Worm (Caenorhabditis elegans) whole organism, L2 larva: ENCODE results near the gene C02B8.6.

Experiments
- C34F6.9 ChIP-seq: fragments of 150-350 bp; optimal IDR thresholded peaks from 2 replicates; lab custom pipeline; 2014; ENCODE audit warnings: missing biosample characterization, missing genetic modification characterization
- F13H6.1 ChIP-seq: sonication (generic microtip); optimal IDR thresholded peaks from 2 replicates; lab custom pipeline; 2016; ENCODE audit warnings: missing genetic modification characterization, missing compliant biosample characterization
- R02D3.7 ChIP-seq: fragments of 150-350 bp; optimal IDR thresholded peaks from 2 replicates; lab custom pipeline; 2014; ENCODE audit warnings: missing biosample characterization, missing genetic modification characterization
- Y55F3AM.14 ChIP-seq: fragments of 200-800 bp; sonication (Bioruptor generic); optimal IDR thresholded peaks from 2 replicates; lab custom pipeline; 2018; ENCODE audit warnings: mild to moderate bottlenecking, missing genetic modification characterization, missing compliant biosample characterization
- alr-1 ChIP-seq: fragments of 150-350 bp; optimal IDR thresholded peaks from 2 replicates; lab custom pipeline; 2014; ENCODE audit warnings: missing biosample characterization, missing genetic modification characterization
- ama-1 ChIP-seq: fragments of 150-350 bp; optimal IDR thresholded peaks from 2 replicates; lab custom pipeline; 2018; ENCODE audit warnings: inconsistent platforms
- blmp-1 ChIP-seq: sonication (generic microtip); optimal IDR thresholded peaks from 2 replicates; lab custom pipeline; 2017; ENCODE audit warnings: missing genetic modification characterization, mild to moderate bottlenecking, missing compliant biosample characterization, antibody characterized with exemption, moderate library complexity; ENCODE audit not compliant: insufficient read depth
- ceh-16 ChIP-seq: fragments of 150-350 bp; optimal IDR thresholded peaks from 2 replicates; lab custom pipeline; 2014; ENCODE audit warnings: missing biosample characterization, missing genetic modification characterization
- ceh-82 ChIP-seq: fragments of 150-350 bp; optimal IDR thresholded peaks from 2 replicates; lab custom pipeline; 2014; ENCODE audit warnings: missing biosample characterization, missing genetic modification characterization
- crh-2 ChIP-seq: sonication (generic microtip); optimal IDR thresholded peaks from 2 replicates; lab custom pipeline; 2017; ENCODE audit warnings: missing biosample characterization, missing genetic modification characterization
- dmd-4 ChIP-seq: sonication (generic microtip); optimal IDR thresholded peaks from 2 replicates; lab custom pipeline; 2017; ENCODE audit warnings: missing biosample characterization, missing genetic modification characterization
- elt-3 ChIP-seq: sonication (generic microtip); optimal IDR thresholded peaks from 2 replicates; lab custom pipeline; 2017; ENCODE audit warnings: missing biosample characterization, missing genetic modification characterization
- fos-1 ChIP-seq: fragments of 150-350 bp; optimal IDR thresholded peaks from 2 replicates; lab custom pipeline; 2014; ENCODE audit warnings: missing biosample characterization, missing genetic modification characterization
- gmeb-1 ChIP-seq: fragments of 150-350 bp; optimal IDR thresholded peaks from 2 replicates; lab custom pipeline; 2014; ENCODE audit warnings: missing biosample characterization, missing genetic modification characterization
- lin-11 ChIP-seq: fragments of 150-350 bp; sonication (generic microtip); optimal IDR thresholded peaks from 2 replicates; lab custom pipeline; 2014; ENCODE audit warnings: missing biosample characterization, missing genetic modification characterization, inconsistent platforms, mixed read lengths
- lin-13 ChIP-seq: fragments of 150-350 bp; optimal IDR thresholded peaks from 2 replicates; lab custom pipeline; 2014; ENCODE audit warnings: missing biosample characterization, missing genetic modification reagents, missing genetic modification characterization
- lin-39 ChIP-seq: fragments of 150-350 bp; optimal IDR thresholded peaks from 2 replicates; lab custom pipeline; 2014; ENCODE audit warnings: missing biosample characterization, missing genetic modification reagents, missing genetic modification characterization
- lsy-2 ChIP-seq, 2 experiments: fragments of 150-350 bp in 1 of 2; sonication (generic microtip) in 1 of 2; optimal IDR thresholded peaks; 2 replicates each; lab custom pipeline; 2014 to 2017; ENCODE audit warnings: missing biosample characterization in 2 of 2, missing genetic modification characterization in 2 of 2
- mab-5 ChIP-seq: fragments of 150-350 bp; optimal IDR thresholded peaks from 2 replicates; lab custom pipeline; 2014; ENCODE audit warnings: missing biosample characterization, missing genetic modification characterization
- mbf-1 ChIP-seq: sonication (generic microtip); optimal IDR thresholded peaks from 2 replicates; lab custom pipeline; 2017; ENCODE audit warnings: missing biosample characterization, missing genetic modification characterization
- mdl-1 ChIP-seq, 2 experiments: fragments of 150-350 bp in 1 of 2; sonication (generic microtip) in 1 of 2; optimal IDR thresholded peaks; 2 replicates each; lab custom pipeline; 2017; ENCODE audit warnings: missing biosample characterization in 2 of 2, missing genetic modification characterization in 2 of 2
- nhr-10 ChIP-seq: sonication (generic microtip); optimal IDR thresholded peaks from 2 replicates; lab custom pipeline; 2017; ENCODE audit warnings: missing biosample characterization, missing genetic modification characterization
- nhr-12 ChIP-seq: fragments of 150-350 bp; optimal IDR thresholded peaks from 2 replicates; lab custom pipeline; 2014; ENCODE audit warnings: missing biosample characterization, missing genetic modification characterization
- nhr-129 ChIP-seq: fragments of 150-350 bp; optimal IDR thresholded peaks from 2 replicates; lab custom pipeline; 2014; ENCODE audit warnings: missing biosample characterization, missing genetic modification characterization
- nhr-21 ChIP-seq: fragments of 150-350 bp; optimal IDR thresholded peaks from 2 replicates; lab custom pipeline; 2014; ENCODE audit warnings: missing biosample characterization, missing genetic modification characterization
- nhr-23 ChIP-seq: fragments of 150-350 bp; optimal IDR thresholded peaks from 2 replicates; lab custom pipeline; 2014; ENCODE audit warnings: missing biosample characterization, missing genetic modification reagents, missing genetic modification characterization
- nhr-25 ChIP-seq: fragments of 150-350 bp; sonication (generic microtip); optimal IDR thresholded peaks from 3 replicates; lab custom pipeline; 2014; ENCODE audit warnings: missing biosample characterization, missing genetic modification characterization
- nhr-6 ChIP-seq: fragments of 150-350 bp; optimal IDR thresholded peaks from 2 replicates; lab custom pipeline; 2014; ENCODE audit warnings: missing biosample characterization, missing genetic modification characterization
- nhr-77 ChIP-seq: fragments of 150-350 bp; optimal IDR thresholded peaks from 2 replicates; lab custom pipeline; 2014; ENCODE audit warnings: missing biosample characterization, missing genetic modification characterization
- sem-4 ChIP-seq: fragments of 150-350 bp; optimal IDR thresholded peaks from 2 replicates; lab custom pipeline; 2014; ENCODE audit warnings: missing biosample characterization, missing genetic modification reagents, missing genetic modification characterization
- skn-1 ChIP-seq: sonication (generic microtip); optimal IDR thresholded peaks from 2 replicates; lab custom pipeline; 2017; ENCODE audit warnings: missing biosample characterization, missing genetic modification characterization
- sma-3 ChIP-seq: sonication (generic microtip); optimal IDR thresholded peaks from 2 replicates; lab custom pipeline; 2016; ENCODE audit warnings: missing genetic modification reagents, missing genetic modification characterization, missing compliant biosample characterization
- sma-9 ChIP-seq, 2 experiments: fragments of 150-350 bp in 1 of 2; sonication (generic microtip) in 1 of 2; optimal IDR thresholded peaks; 2 replicates each; lab custom pipeline; 2014 to 2016; ENCODE audit warnings: missing genetic modification characterization in 2 of 2, mild to moderate bottlenecking in 1 of 2, missing biosample characterization in 1 of 2, missing compliant biosample characterization in 1 of 2, missing genetic modification reagents in 1 of 2, moderate library complexity in 1 of 2
- snpc-4 ChIP-seq: fragments of 150-350 bp; optimal IDR thresholded peaks from 2 replicates; lab custom pipeline; 2014; ENCODE audit warnings: missing biosample characterization, missing genetic modification characterization
- unc-55 ChIP-seq: fragments of 150-350 bp; sonication (generic microtip); optimal IDR thresholded peaks from 3 replicates; lab custom pipeline; 2014; ENCODE audit warnings: missing biosample characterization, missing genetic modification reagents, missing genetic modification characterization
- unc-62 ChIP-seq: fragments of 150-350 bp; optimal IDR thresholded peaks from 2 replicates; lab custom pipeline; 2014; ENCODE audit warnings: missing biosample characterization, missing genetic modification reagents, missing genetic modification characterization
- zag-1 ChIP-seq: fragments of 150-350 bp; optimal IDR thresholded peaks from 2 replicates; lab custom pipeline; 2014; ENCODE audit warnings: missing biosample characterization, missing genetic modification characterization
- ztf-1 ChIP-seq: fragments of 200-800 bp; sonication (Bioruptor generic); conservative IDR thresholded peaks from 2 replicates; pipeline ENCODE4 v1.3.6; 2022; ENCODE audit warnings: missing genetic modification characterization, missing compliant biosample characterization
- ztf-4 ChIP-seq: fragments of 150-350 bp; optimal IDR thresholded peaks from 2 replicates; lab custom pipeline; 2014; ENCODE audit warnings: missing biosample characterization, missing genetic modification characterization

Gene C02B8.6

ce11 chrX:8157132-8157531 is 21.0 kb upstream of the C02B8.6 start:
- TF ChIP-seq ama-1 (lab: Kevin White, UChicago) = no peak
- TF ChIP-seq gmeb-1 = no peak
- TF ChIP-seq elt-3 (tag; lab: Kevin White, UChicago) = no peak
- peak; percentile 3 for TF ChIP-seq lin-13
- no peak for TF ChIP-seq ceh-82 (tag; lab: Kevin White, UChicago)
- TF ChIP-seq nhr-25 (tag; lab: Kevin White, UChicago) = no peak
- TF ChIP-seq nhr-12 = no peak
- TF ChIP-seq mab-5 = no peak
- TF ChIP-seq ceh-16 (tag; lab: Kevin White, UChicago) = no peak
- TF ChIP-seq ztf-4 (tag; lab: Kevin White, UChicago) = no peak
- no peak for TF ChIP-seq nhr-23 (tag; lab: Kevin White, UChicago)
- no peak for TF ChIP-seq nhr-77
- TF ChIP-seq lin-39 (tag; lab: Kevin White, UChicago) = no peak
- TF ChIP-seq nhr-6 (tag; lab: Kevin White, UChicago) = no peak
- no peak for TF ChIP-seq mbf-1 (tag; lab: Kevin White, UChicago)
- no peak for TF ChIP-seq snpc-4
- no peak for TF ChIP-seq mdl-1 (tag; optimal IDR thresholded peaks at IDR 0.05; lab: Kevin White, UChicago)
- TF ChIP-seq alr-1 (tag; lab: Kevin White, UChicago) = no peak
- no peak for TF ChIP-seq unc-62 (GFP tag; lab: Kevin White, UChicago)
- TF ChIP-seq lin-11 (tag; lab: Kevin White, UChicago) = no peak
- no peak for TF ChIP-seq F13H6.1 (tag; lab: Kevin White, UChicago)
- TF ChIP-seq nhr-129 (tag; lab: Kevin White, UChicago) = peak; percentile 70
- peak; percentile 24 for TF ChIP-seq crh-2 (tag; lab: Kevin White, UChicago)
- no peak for TF ChIP-seq fos-1 (tag; lab: Kevin White, UChicago)
- TF ChIP-seq skn-1 (tag; lab: Kevin White, UChicago) = no peak
- peak in 1 of 2 experiments; percentile 50 for TF ChIP-seq lsy-2 (tag; optimal IDR thresholded peaks at IDR 0.05; lab: Kevin White, UChicago)
- TF ChIP-seq unc-55 = peak; percentile 52
- TF ChIP-seq sma-9 (GFP tag; optimal IDR thresholded peaks at IDR 0.05; lab: Kevin White, UChicago) = peak; percentile 13
- no peak for TF ChIP-seq sma-9 (tag; optimal IDR thresholded peaks at IDR 0.05; lab: Kevin White, UChicago)
- no peak for TF ChIP-seq nhr-10
- peak; percentile 39 for TF ChIP-seq C34F6.9 (tag; lab: Kevin White, UChicago)
- no peak for TF ChIP-seq R02D3.7 (tag; lab: Kevin White, UChicago)
- TF ChIP-seq, all 48 proteins: peak for 7

ce11 chrX:8156502-8156901 is 20.4 kb upstream of the C02B8.6 start:
- TF ChIP-seq ztf-1 (GFP tag; lab: Robert Waterston, UW) (no peak), sma-9 (GFP tag; optimal IDR thresholded peaks at IDR 0.05; lab: Kevin White, UChicago) (peak; percentile 45), sma-9 (tag; optimal IDR thresholded peaks at IDR 0.05; lab: Kevin White, UChicago) (no peak), dmd-4 (tag; lab: Kevin White, UChicago) (no peak), sma-3 (GFP tag; lab: Kevin White, UChicago) (peak; percentile 37), nhr-25 (tag; lab: Kevin White, UChicago) (peak; percentile 2), lin-13 (peak; percentile 28), lsy-2 (tag; optimal IDR thresholded peaks at IDR 0.05; lab: Kevin White, UChicago) (peak in 1 of 2 experiments; percentile 32), elt-3 (tag; lab: Kevin White, UChicago) (no peak), unc-55 (no peak), gmeb-1 (peak; percentile 63), nhr-129 (tag; lab: Kevin White, UChicago) (peak; percentile 48), F13H6.1 (tag; lab: Kevin White, UChicago) (peak; percentile 15), alr-1 (tag; lab: Kevin White, UChicago) (no peak), nhr-21 (tag; lab: Kevin White, UChicago) (peak; percentile 21), fos-1 (tag; lab: Kevin White, UChicago) (peak; percentile 38), ceh-16 (tag; lab: Kevin White, UChicago) (peak; percentile 16), crh-2 (tag; lab: Kevin White, UChicago) (peak; percentile 50), zag-1 (tag; lab: Kevin White, UChicago) (no peak)
- TF ChIP-seq, all 48 proteins: peak for 12

ce11 chrX:8155969-8156368 is 19.8 kb upstream of the C02B8.6 start:
- TF ChIP-seq sem-4 (tag; lab: Kevin White, UChicago) = no peak
- TF ChIP-seq blmp-1 = no peak
- peak; percentile 44 for TF ChIP-seq sma-9 (GFP tag; optimal IDR thresholded peaks at IDR 0.05; lab: Kevin White, UChicago)
- no peak for TF ChIP-seq sma-9 (tag; optimal IDR thresholded peaks at IDR 0.05; lab: Kevin White, UChicago)
- peak; percentile 7 for TF ChIP-seq crh-2 (tag; lab: Kevin White, UChicago)
- peak; percentile 34 for TF ChIP-seq Y55F3AM.14
- TF ChIP-seq lin-11 (tag; lab: Kevin White, UChicago) = peak; percentile 11
- TF ChIP-seq sma-3 (GFP tag; lab: Kevin White, UChicago) = no peak
- no peak for TF ChIP-seq gmeb-1
- TF ChIP-seq unc-55 = peak; percentile 20
